Worm (Caenorhabditis elegans) whole organism, late embryonic: ENCODE data around the gene snb-2.
"Not testable (repeated sequence)": the region's sequence is repeated elsewhere in the genome, so short reads cannot be mapped to it uniquely, and the experiment has no call there.

Experiments
- C08G9.2 ChIP-seq: sonication (generic microtip); optimal IDR thresholded peaks from 2 replicates; lab custom pipeline; 2016; ENCODE audit warnings: mild to moderate bottlenecking, missing genetic modification characterization, moderate library complexity, missing compliant biosample characterization
- C38D4.7 ChIP-seq: fragments of 200-800 bp; sonication (Bioruptor generic); optimal IDR thresholded peaks from 2 replicates; lab custom pipeline; 2018; ENCODE audit warnings: mild to moderate bottlenecking, missing genetic modification characterization, moderate library complexity, missing compliant biosample characterization
- F13H6.1 ChIP-seq: sonication (generic microtip); optimal IDR thresholded peaks from 2 replicates; lab custom pipeline; 2016; ENCODE audit warnings: missing genetic modification characterization, missing compliant biosample characterization
- K09A11.1 ChIP-seq: sonication (generic microtip); optimal IDR thresholded peaks from 2 replicates; lab custom pipeline; 2017; ENCODE audit warnings: antibody characterized with exemption, mild to moderate bottlenecking, missing genetic modification characterization, missing compliant biosample characterization; ENCODE audit not compliant: insufficient read depth
- Y22D7AL.16 ChIP-seq: sonication (generic microtip); optimal IDR thresholded peaks from 2 replicates; lab custom pipeline; 2016; ENCODE audit warnings: missing genetic modification characterization, missing compliant biosample characterization
- ceh-14 ChIP-seq: sonication (generic microtip); optimal IDR thresholded peaks from 2 replicates; lab custom pipeline; 2016; ENCODE audit warnings: missing genotype, missing genetic modification characterization, missing compliant biosample characterization
- ceh-19 ChIP-seq: fragments of 200-800 bp; sonication (Bioruptor generic); optimal IDR thresholded peaks from 2 replicates; lab custom pipeline; 2018; ENCODE audit warnings: mild to moderate bottlenecking, missing genetic modification characterization, missing compliant biosample characterization
- ceh-2 ChIP-seq: sonication (generic microtip); optimal IDR thresholded peaks from 2 replicates; lab custom pipeline; 2016; ENCODE audit warnings: missing genotype, missing genetic modification characterization, missing compliant biosample characterization
- ceh-22 ChIP-seq: sonication (generic microtip); optimal IDR thresholded peaks from 2 replicates; lab custom pipeline; 2017; ENCODE audit warnings: missing biosample characterization, missing genetic modification characterization
- ceh-31 ChIP-seq: sonication (generic microtip); optimal IDR thresholded peaks from 2 replicates; lab custom pipeline; 2016; ENCODE audit warnings: missing genetic modification characterization, missing compliant biosample characterization
- ceh-34 ChIP-seq: sonication (generic microtip); optimal IDR thresholded peaks from 2 replicates; lab custom pipeline; 2016; ENCODE audit warnings: mild to moderate bottlenecking, missing genetic modification characterization, missing compliant biosample characterization
- ceh-48 ChIP-seq: sonication (generic microtip); optimal IDR thresholded peaks from 2 replicates; lab custom pipeline; 2016; ENCODE audit warnings: missing genetic modification characterization, inconsistent platforms, missing compliant biosample characterization
- ceh-6 ChIP-seq: fragments of 200-800 bp; sonication (Bioruptor generic); optimal IDR thresholded peaks from 2 replicates; lab custom pipeline; 2018; ENCODE audit warnings: mild to moderate bottlenecking, missing genetic modification characterization, missing compliant biosample characterization
- ceh-9 ChIP-seq: sonication (generic microtip); optimal IDR thresholded peaks from 2 replicates; lab custom pipeline; 2016; ENCODE audit warnings: mild to moderate bottlenecking, missing genetic modification characterization, inconsistent platforms, missing compliant biosample characterization
- dmd-4 ChIP-seq: sonication (generic microtip); optimal IDR thresholded peaks from 2 replicates; lab custom pipeline; 2016; ENCODE audit warnings: borderline replicate concordance, missing genetic modification characterization, missing compliant biosample characterization
- dve-1 ChIP-seq: sonication (generic microtip); optimal IDR thresholded peaks from 2 replicates; lab custom pipeline; 2017; ENCODE audit warnings: antibody characterized with exemption, mild to moderate bottlenecking, missing genetic modification characterization, missing compliant biosample characterization
- elt-4 ChIP-seq: sonication (generic microtip); optimal IDR thresholded peaks from 2 replicates; lab custom pipeline; 2016; ENCODE audit warnings: missing genetic modification characterization, missing compliant biosample characterization
- eyg-1 ChIP-seq: sonication (generic microtip); optimal IDR thresholded peaks from 2 replicates; lab custom pipeline; 2016; ENCODE audit warnings: missing genotype, missing genetic modification characterization, missing compliant biosample characterization
- fax-1 ChIP-seq: sonication (generic microtip); optimal IDR thresholded peaks from 2 replicates; lab custom pipeline; 2016; ENCODE audit warnings: missing genotype, missing genetic modification characterization, missing compliant biosample characterization
- fkh-10 ChIP-seq: fragments of 150-350 bp; optimal IDR thresholded peaks from 2 replicates; lab custom pipeline; 2014; ENCODE audit warnings: missing biosample characterization, missing genetic modification reagents, missing genetic modification characterization
- hlh-15 ChIP-seq: sonication (generic microtip); optimal IDR thresholded peaks from 2 replicates; lab custom pipeline; 2016; ENCODE audit warnings: missing genetic modification characterization, missing compliant biosample characterization
- lin-11 ChIP-seq: fragments of 200-800 bp; sonication (Bioruptor generic); optimal IDR thresholded peaks from 2 replicates; lab custom pipeline; 2018; ENCODE audit warnings: mild to moderate bottlenecking, missing genetic modification characterization, missing compliant biosample characterization
- mec-3 ChIP-seq: sonication (generic microtip); optimal IDR thresholded peaks from 2 replicates; lab custom pipeline; 2016; ENCODE audit warnings: borderline replicate concordance, missing genetic modification characterization, missing compliant biosample characterization
- nfya-1 ChIP-seq: sonication (generic microtip); optimal IDR thresholded peaks from 2 replicates; lab custom pipeline; 2017; ENCODE audit warnings: missing genetic modification characterization, mild to moderate bottlenecking, missing compliant biosample characterization, antibody characterized with exemption, moderate library complexity
- nhr-11 ChIP-seq: fragments of 150-350 bp; optimal IDR thresholded peaks from 2 replicates; lab custom pipeline; 2014; ENCODE audit warnings: missing biosample characterization, missing genetic modification characterization
- npax-4 ChIP-seq: sonication (generic microtip); optimal IDR thresholded peaks from 2 replicates; lab custom pipeline; 2016; ENCODE audit warnings: missing genetic modification characterization, missing compliant biosample characterization
- odd-2 ChIP-seq: sonication (generic microtip); optimal IDR thresholded peaks from 2 replicates; lab custom pipeline; 2017; ENCODE audit warnings: antibody characterized with exemption, mild to moderate bottlenecking, missing genetic modification characterization, missing compliant biosample characterization
- pat-9 ChIP-seq: fragments of 200-800 bp; sonication (Bioruptor generic); optimal IDR thresholded peaks from 2 replicates; lab custom pipeline; 2018; ENCODE audit warnings: mild to moderate bottlenecking, missing genetic modification characterization, moderate library complexity, missing compliant biosample characterization
- pax-1 ChIP-seq: fragments of 150-350 bp; optimal IDR thresholded peaks from 2 replicates; lab custom pipeline; 2014; ENCODE audit warnings: missing biosample characterization, missing genetic modification characterization
- pha-2 ChIP-seq: sonication (generic microtip); optimal IDR thresholded peaks from 2 replicates; lab custom pipeline; 2017; ENCODE audit warnings: mild to moderate bottlenecking, missing genetic modification characterization, missing compliant biosample characterization
- pqm-1 ChIP-seq: sonication (generic microtip); optimal IDR thresholded peaks from 2 replicates; lab custom pipeline; 2016; ENCODE audit warnings: missing genetic modification characterization, missing compliant biosample characterization
- ref-2 ChIP-seq: sonication (generic microtip); optimal IDR thresholded peaks from 2 replicates; lab custom pipeline; 2016; ENCODE audit warnings: missing genetic modification characterization, missing compliant biosample characterization
- sox-2 ChIP-seq: fragments of 200-800 bp; sonication (Bioruptor generic); IDR thresholded peaks from 2 replicates; pipeline ENCODE4 v1.3.6; 2022; ENCODE audit warnings: missing genetic modification reagents, missing genetic modification characterization, missing compliant biosample characterization
- sox-4 ChIP-seq: sonication (generic microtip); optimal IDR thresholded peaks from 2 replicates; lab custom pipeline; 2017; ENCODE audit warnings: mild to moderate bottlenecking, missing genetic modification characterization, inconsistent platforms, missing compliant biosample characterization
- syd-9 ChIP-seq: sonication (generic microtip); optimal IDR thresholded peaks from 2 replicates; lab custom pipeline; 2016; ENCODE audit warnings: mild to moderate bottlenecking, missing genetic modification characterization, moderate library complexity, missing compliant biosample characterization
- tbx-2 ChIP-seq: sonication (generic microtip); optimal IDR thresholded peaks from 2 replicates; lab custom pipeline; 2016; ENCODE audit warnings: missing genetic modification characterization, missing compliant biosample characterization
- unc-86 ChIP-seq: sonication (generic microtip); optimal IDR thresholded peaks from 2 replicates; lab custom pipeline; 2016; ENCODE audit warnings: missing genetic modification characterization, missing compliant biosample characterization
- ztf-16 ChIP-seq: sonication (generic microtip); optimal IDR thresholded peaks from 2 replicates; lab custom pipeline; 2017; ENCODE audit warnings: missing genetic modification characterization, missing compliant biosample characterization

Gene snb-2

ce11 chrV:12345808-12346207, at the start of gene snb-2:
snb-2 (minus strand) TSS chrV:12345908.
- TF ChIP-seq fax-1 (tag; lab: Kevin White, UChicago) (no peak), dmd-4 (no peak), C38D4.7 (GFP tag; lab: Kevin White, UChicago) (no peak), pha-2 (tag; lab: Kevin White, UChicago) (no peak), ceh-19 (GFP tag; lab: Kevin White, UChicago) (no peak), odd-2 (tag; lab: Kevin White, UChicago) (no peak), pqm-1 (tag; lab: Kevin White, UChicago) (no peak), C08G9.2 (tag; lab: Kevin White, UChicago) (no peak), sox-4 (tag; lab: Kevin White, UChicago) (no peak), nfya-1 (tag; lab: Kevin White, UChicago) (no peak), elt-4 (tag; lab: Kevin White, UChicago) (no peak), pat-9 (tag; lab: Kevin White, UChicago) (no peak), ztf-16 (tag; lab: Kevin White, UChicago) (no peak), ceh-2 (tag; lab: Kevin White, UChicago) (no peak)

- TF ChIP-seq ceh-9 (no peak), ceh-6 (no peak), ceh-14 (tag; lab: Kevin White, UChicago) (no peak), dve-1 (tag; lab: Kevin White, UChicago) (no peak), mec-3 (no peak), lin-11 (tag; lab: Kevin White, UChicago) (no peak), ref-2 (tag; lab: Kevin White, UChicago) (no peak), C08G9.2 (tag; lab: Kevin White, UChicago) (no peak), nfya-1 (tag; lab: Kevin White, UChicago) (no peak)
Measured at ce11 chrV:12386154-12386553, 40.4 kb upstream of the snb-2 start, which contains the start of gene K01D12.15. K01D12.15 (plus strand) TSS chrV:12386454.

DNA sequence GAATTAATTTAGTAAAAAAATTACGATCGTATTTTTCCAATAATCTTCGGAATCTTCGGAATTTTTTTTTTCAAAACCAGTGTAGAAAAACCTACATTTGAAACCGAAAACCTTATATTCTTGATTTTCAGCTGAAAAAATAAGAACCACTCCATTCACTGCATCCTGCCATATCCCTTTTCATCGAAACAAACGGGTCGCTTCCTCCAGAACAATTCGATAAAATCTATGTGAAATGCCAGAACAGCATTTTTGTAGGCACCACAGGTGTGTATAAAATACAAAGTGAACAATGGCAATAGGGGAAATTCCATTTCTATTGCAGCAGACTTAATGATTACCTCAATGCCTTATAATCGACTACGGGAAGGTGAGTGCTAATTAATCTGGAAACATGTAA, 31.5 kb upstream of the snb-2 start, which contains the start of gene K01D12.1:
Gene K01D12.1, plus strand, starts transcription at position 301 of the 400 bp plus-strand sequence.
- no peak for TF ChIP-seq ceh-22 (tag; lab: Kevin White, UChicago)
- no peak for TF ChIP-seq npax-4 (tag; lab: Kevin White, UChicago)
- TF ChIP-seq mec-3 = no peak
- no peak for TF ChIP-seq ztf-16 (tag; lab: Kevin White, UChicago)
- no peak for TF ChIP-seq syd-9 (tag; lab: Kevin White, UChicago)
- no peak for TF ChIP-seq sox-2
- no peak for TF ChIP-seq ceh-6
- no peak for TF ChIP-seq odd-2 (tag; lab: Kevin White, UChicago)

DNA sequence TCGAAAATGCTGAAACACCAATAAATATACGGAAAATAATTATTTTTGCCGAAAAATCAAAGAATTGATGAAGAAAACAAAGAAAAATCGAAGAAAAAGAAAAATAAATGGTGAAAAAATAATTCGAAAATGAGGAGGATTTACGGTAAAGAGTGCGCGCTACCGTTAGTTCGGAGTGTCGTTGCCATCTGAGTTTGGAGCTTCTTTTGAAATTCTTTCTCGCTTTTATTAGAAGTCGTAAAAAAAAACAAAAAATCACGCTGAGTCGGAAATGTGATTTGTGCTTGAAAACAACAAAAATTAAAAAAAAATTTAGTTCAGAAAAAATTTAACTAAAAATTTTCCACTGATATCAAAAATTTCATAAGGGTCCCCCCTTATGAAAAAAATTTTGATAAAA, 28.5 kb upstream of the snb-2 start, which contains the start of gene F23H12.10:
Gene F23H12.10, minus strand, starts transcription at position 12 of the 400 bp plus-strand sequence.
- TF ChIP-seq elt-4 (tag; lab: Kevin White, UChicago); hlh-15; ceh-34 (tag; lab: Kevin White, UChicago): not testable (repeated sequence)

ce11 chrV:12371386-12371785, 25.7 kb upstream of the snb-2 start, which contains the start of gene F23H12.7:
F23H12.7 (plus strand) TSS chrV:12371686.
- no peak for TF ChIP-seq ceh-48
- no peak for TF ChIP-seq unc-86 (tag; lab: Kevin White, UChicago)
- TF ChIP-seq tbx-2 (tag; lab: Kevin White, UChicago) = no peak
- no peak for TF ChIP-seq fkh-10 (GFP tag; lab: Kevin White, UChicago)
- no peak for TF ChIP-seq sox-2
- no peak for TF ChIP-seq nfya-1 (tag; lab: Kevin White, UChicago)
- no peak for TF ChIP-seq elt-4 (tag; lab: Kevin White, UChicago)
- no peak for TF ChIP-seq Y22D7AL.16 (tag; lab: Kevin White, UChicago)
- TF ChIP-seq npax-4 (tag; lab: Kevin White, UChicago) = no peak
- TF ChIP-seq F13H6.1 (tag; lab: Kevin White, UChicago) = no peak
- TF ChIP-seq nhr-11 (tag; lab: Kevin White, UChicago) = no peak
- no peak for TF ChIP-seq K09A11.1 (tag; lab: Kevin White, UChicago)
- TF ChIP-seq eyg-1 (tag; lab: Kevin White, UChicago) = no peak
- no peak for TF ChIP-seq ceh-31 (tag; lab: Kevin White, UChicago)
- no peak for TF ChIP-seq pax-1 (tag; lab: Kevin White, UChicago)
